Worm (Caenorhabditis elegans) whole organism, L2 larva: ENCODE measurements around the gene gpa-6.

Experiments
- C34F6.9 ChIP-seq: fragments of 150-350 bp; optimal IDR thresholded peaks from 2 replicates; lab custom pipeline; 2014; ENCODE audit warnings: missing biosample characterization, missing genetic modification characterization
- F13H6.1 ChIP-seq: sonication (generic microtip); optimal IDR thresholded peaks from 2 replicates; lab custom pipeline; 2016; ENCODE audit warnings: missing genetic modification characterization, missing compliant biosample characterization
- R02D3.7 ChIP-seq: fragments of 150-350 bp; optimal IDR thresholded peaks from 2 replicates; lab custom pipeline; 2014; ENCODE audit warnings: missing biosample characterization, missing genetic modification characterization
- Y55F3AM.14 ChIP-seq: fragments of 200-800 bp; sonication (Bioruptor generic); optimal IDR thresholded peaks from 2 replicates; lab custom pipeline; 2018; ENCODE audit warnings: mild to moderate bottlenecking, missing genetic modification characterization, missing compliant biosample characterization
- ZK546.5 ChIP-seq: sonication (generic microtip); optimal IDR thresholded peaks from 2 replicates; lab custom pipeline; 2017; ENCODE audit warnings: missing biosample characterization, missing genetic modification characterization
- aly-2 ChIP-seq: fragments of 150-350 bp; optimal IDR thresholded peaks from 2 replicates; lab custom pipeline; 2014; ENCODE audit warnings: missing biosample characterization, missing genetic modification characterization
- ama-1 ChIP-seq: fragments of 150-350 bp; optimal IDR thresholded peaks from 2 replicates; lab custom pipeline; 2018; ENCODE audit warnings: inconsistent platforms
- blmp-1 ChIP-seq: sonication (generic microtip); optimal IDR thresholded peaks from 2 replicates; lab custom pipeline; 2017; ENCODE audit warnings: missing genetic modification characterization, mild to moderate bottlenecking, missing compliant biosample characterization, antibody characterized with exemption, moderate library complexity; ENCODE audit not compliant: insufficient read depth
- ceh-16 ChIP-seq: fragments of 150-350 bp; optimal IDR thresholded peaks from 2 replicates; lab custom pipeline; 2014; ENCODE audit warnings: missing biosample characterization, missing genetic modification characterization
- dmd-4 ChIP-seq: sonication (generic microtip); optimal IDR thresholded peaks from 2 replicates; lab custom pipeline; 2017; ENCODE audit warnings: missing biosample characterization, missing genetic modification characterization
- elt-1 ChIP-seq: fragments of 150-350 bp; optimal IDR thresholded peaks from 2 replicates; lab custom pipeline; 2014; ENCODE audit warnings: missing biosample characterization, missing genetic modification characterization
- elt-3 ChIP-seq: sonication (generic microtip); optimal IDR thresholded peaks from 2 replicates; lab custom pipeline; 2017; ENCODE audit warnings: missing biosample characterization, missing genetic modification characterization
- gmeb-1 ChIP-seq: fragments of 150-350 bp; optimal IDR thresholded peaks from 2 replicates; lab custom pipeline; 2014; ENCODE audit warnings: missing biosample characterization, missing genetic modification characterization
- lsy-2 ChIP-seq, 2 experiments: fragments of 150-350 bp in 1 of 2; sonication (generic microtip) in 1 of 2; optimal IDR thresholded peaks; 2 replicates each; lab custom pipeline; 2014 to 2017; ENCODE audit warnings: missing biosample characterization in 2 of 2, missing genetic modification characterization in 2 of 2
- mab-5 ChIP-seq: fragments of 150-350 bp; optimal IDR thresholded peaks from 2 replicates; lab custom pipeline; 2014; ENCODE audit warnings: missing biosample characterization, missing genetic modification characterization
- mdl-1 ChIP-seq, 2 experiments: fragments of 150-350 bp in 1 of 2; sonication (generic microtip) in 1 of 2; optimal IDR thresholded peaks; 2 replicates each; lab custom pipeline; 2017; ENCODE audit warnings: missing biosample characterization in 2 of 2, missing genetic modification characterization in 2 of 2
- nhr-10 ChIP-seq: sonication (generic microtip); optimal IDR thresholded peaks from 2 replicates; lab custom pipeline; 2017; ENCODE audit warnings: missing biosample characterization, missing genetic modification characterization
- nhr-11 ChIP-seq: fragments of 150-350 bp; optimal IDR thresholded peaks from 2 replicates; lab custom pipeline; 2014; ENCODE audit warnings: missing biosample characterization, missing genetic modification characterization
- nhr-12 ChIP-seq: fragments of 150-350 bp; optimal IDR thresholded peaks from 2 replicates; lab custom pipeline; 2014; ENCODE audit warnings: missing biosample characterization, missing genetic modification characterization
- nhr-129 ChIP-seq: fragments of 150-350 bp; optimal IDR thresholded peaks from 2 replicates; lab custom pipeline; 2014; ENCODE audit warnings: missing biosample characterization, missing genetic modification characterization
- nhr-21 ChIP-seq: fragments of 150-350 bp; optimal IDR thresholded peaks from 2 replicates; lab custom pipeline; 2014; ENCODE audit warnings: missing biosample characterization, missing genetic modification characterization
- nhr-23 ChIP-seq: fragments of 150-350 bp; optimal IDR thresholded peaks from 2 replicates; lab custom pipeline; 2014; ENCODE audit warnings: missing biosample characterization, missing genetic modification reagents, missing genetic modification characterization
- nhr-25 ChIP-seq: fragments of 150-350 bp; sonication (generic microtip); optimal IDR thresholded peaks from 3 replicates; lab custom pipeline; 2014; ENCODE audit warnings: missing biosample characterization, missing genetic modification characterization
- nhr-77 ChIP-seq: fragments of 150-350 bp; optimal IDR thresholded peaks from 2 replicates; lab custom pipeline; 2014; ENCODE audit warnings: missing biosample characterization, missing genetic modification characterization
- peb-1 ChIP-seq: fragments of 150-350 bp; optimal IDR thresholded peaks from 2 replicates; lab custom pipeline; 2014; ENCODE audit warnings: missing biosample characterization, missing genetic modification characterization
- sem-4 ChIP-seq: fragments of 150-350 bp; optimal IDR thresholded peaks from 2 replicates; lab custom pipeline; 2014; ENCODE audit warnings: missing biosample characterization, missing genetic modification reagents, missing genetic modification characterization
- skn-1 ChIP-seq: sonication (generic microtip); optimal IDR thresholded peaks from 2 replicates; lab custom pipeline; 2017; ENCODE audit warnings: missing biosample characterization, missing genetic modification characterization
- sma-3 ChIP-seq: sonication (generic microtip); optimal IDR thresholded peaks from 2 replicates; lab custom pipeline; 2016; ENCODE audit warnings: missing genetic modification reagents, missing genetic modification characterization, missing compliant biosample characterization
- sma-9 ChIP-seq, 2 experiments: fragments of 150-350 bp in 1 of 2; sonication (generic microtip) in 1 of 2; optimal IDR thresholded peaks; 2 replicates each; lab custom pipeline; 2014 to 2016; ENCODE audit warnings: missing genetic modification characterization in 2 of 2, mild to moderate bottlenecking in 1 of 2, missing biosample characterization in 1 of 2, missing compliant biosample characterization in 1 of 2, missing genetic modification reagents in 1 of 2, moderate library complexity in 1 of 2
- snpc-4 ChIP-seq: fragments of 150-350 bp; optimal IDR thresholded peaks from 2 replicates; lab custom pipeline; 2014; ENCODE audit warnings: missing biosample characterization, missing genetic modification characterization
- unc-39 ChIP-seq: fragments of 150-350 bp; optimal IDR thresholded peaks from 2 replicates; lab custom pipeline; 2014; ENCODE audit warnings: missing biosample characterization, missing genetic modification characterization
- unc-55 ChIP-seq: fragments of 150-350 bp; sonication (generic microtip); optimal IDR thresholded peaks from 3 replicates; lab custom pipeline; 2014; ENCODE audit warnings: missing biosample characterization, missing genetic modification reagents, missing genetic modification characterization
- unc-62 ChIP-seq: fragments of 150-350 bp; optimal IDR thresholded peaks from 2 replicates; lab custom pipeline; 2014; ENCODE audit warnings: missing biosample characterization, missing genetic modification reagents, missing genetic modification characterization
- zag-1 ChIP-seq: fragments of 150-350 bp; optimal IDR thresholded peaks from 2 replicates; lab custom pipeline; 2014; ENCODE audit warnings: missing biosample characterization, missing genetic modification characterization
- ztf-1 ChIP-seq: fragments of 200-800 bp; sonication (Bioruptor generic); conservative IDR thresholded peaks from 2 replicates; pipeline ENCODE4 v1.3.6; 2022; ENCODE audit warnings: missing genetic modification characterization, missing compliant biosample characterization
- ztf-11 ChIP-seq: sonication (generic microtip); optimal IDR thresholded peaks from 2 replicates; lab custom pipeline; 2017; ENCODE audit warnings: missing biosample characterization, missing genetic modification characterization
- ztf-4 ChIP-seq: fragments of 150-350 bp; optimal IDR thresholded peaks from 2 replicates; lab custom pipeline; 2014; ENCODE audit warnings: missing biosample characterization, missing genetic modification characterization

Gene gpa-6

DNA sequence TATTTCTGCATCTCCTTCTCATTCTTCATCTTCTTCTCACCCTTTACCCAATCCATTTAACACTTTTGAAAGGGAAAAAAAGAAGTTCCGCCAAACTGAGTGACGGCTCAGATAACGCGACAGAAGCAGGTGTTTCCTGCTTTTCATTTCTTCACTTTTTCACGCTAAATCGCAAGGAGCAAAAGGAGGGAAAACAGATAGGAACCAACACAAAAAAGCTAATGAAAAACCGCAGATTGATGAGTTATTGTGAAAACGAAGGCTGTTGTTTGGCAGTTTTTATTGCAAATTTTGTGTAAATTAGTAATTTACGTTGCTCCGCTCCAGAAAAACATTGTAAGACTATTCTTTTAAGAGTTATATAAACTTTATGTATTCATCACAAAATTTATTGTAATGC, 9.3 kb downstream of the gpa-6 start:
- TF ChIP-seq nhr-129 (tag; lab: Kevin White, UChicago) (peak; percentile 1), R02D3.7 (tag; lab: Kevin White, UChicago) (no peak), elt-3 (tag; lab: Kevin White, UChicago) (no peak), unc-55 (GFP tag; lab: Kevin White, UChicago) (no peak), ztf-4 (tag; lab: Kevin White, UChicago) (no peak), F13H6.1 (tag; lab: Kevin White, UChicago) (peak; percentile 8), nhr-11 (no peak)

DNA sequence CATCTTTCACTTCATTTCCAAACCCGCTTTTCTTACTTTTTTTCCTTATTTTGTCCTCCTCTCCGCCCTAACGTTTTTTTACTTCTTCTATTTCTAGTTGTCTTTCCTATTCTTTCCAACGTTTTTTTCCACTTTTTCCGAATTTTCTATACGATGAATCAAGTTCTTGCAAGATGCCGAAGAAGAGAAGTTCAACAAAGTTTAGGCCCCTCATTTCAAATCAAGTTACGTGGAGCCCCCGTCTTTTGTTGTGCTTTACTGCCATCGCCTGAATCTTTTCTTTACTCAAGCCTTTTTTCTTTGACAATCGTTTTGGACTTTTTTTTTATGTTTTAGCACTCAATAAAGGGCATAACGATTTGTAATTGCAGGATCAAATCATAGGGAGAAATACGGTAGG, 10.4 kb downstream of the gpa-6 start, which contains the start of gene unc-9:
Gene unc-9, plus strand, starts transcription at position 370 of the 400 bp plus-strand sequence.
- TF ChIP-seq nhr-23 (tag; lab: Kevin White, UChicago): no peak
- no peak for TF ChIP-seq dmd-4
- no peak for TF ChIP-seq gmeb-1
- TF ChIP-seq nhr-10: no peak
- TF ChIP-seq sma-9 (GFP tag; optimal IDR thresholded peaks at IDR 0.05; lab: Kevin White, UChicago): no peak
- no peak for TF ChIP-seq sma-9 (tag; optimal IDR thresholded peaks at IDR 0.05; lab: Kevin White, UChicago)
- TF ChIP-seq nhr-12 (tag; lab: Kevin White, UChicago): no peak
- TF ChIP-seq nhr-77: no peak
- TF ChIP-seq sma-3: no peak
- no peak for TF ChIP-seq nhr-129 (tag; lab: Kevin White, UChicago)
- no peak for TF ChIP-seq unc-39 (tag; lab: Kevin White, UChicago)
- no peak for TF ChIP-seq ztf-1 (GFP tag; lab: Robert Waterston, UW)
- no peak for TF ChIP-seq mdl-1 (tag; optimal IDR thresholded peaks at IDR 0.05; lab: Kevin White, UChicago)
- no peak for TF ChIP-seq nhr-21
- TF ChIP-seq zag-1 (tag; lab: Kevin White, UChicago): no peak
- no peak for TF ChIP-seq elt-1 (tag; lab: Kevin White, UChicago)
- no peak for TF ChIP-seq peb-1 (tag; lab: Kevin White, UChicago)
- no peak for TF ChIP-seq ZK546.5 (tag; lab: Kevin White, UChicago)
- TF ChIP-seq C34F6.9 (tag; lab: Kevin White, UChicago): no peak
- no peak for TF ChIP-seq unc-62 (GFP tag; lab: Kevin White, UChicago)
- TF ChIP-seq nhr-25 (tag; lab: Kevin White, UChicago): no peak

DNA sequence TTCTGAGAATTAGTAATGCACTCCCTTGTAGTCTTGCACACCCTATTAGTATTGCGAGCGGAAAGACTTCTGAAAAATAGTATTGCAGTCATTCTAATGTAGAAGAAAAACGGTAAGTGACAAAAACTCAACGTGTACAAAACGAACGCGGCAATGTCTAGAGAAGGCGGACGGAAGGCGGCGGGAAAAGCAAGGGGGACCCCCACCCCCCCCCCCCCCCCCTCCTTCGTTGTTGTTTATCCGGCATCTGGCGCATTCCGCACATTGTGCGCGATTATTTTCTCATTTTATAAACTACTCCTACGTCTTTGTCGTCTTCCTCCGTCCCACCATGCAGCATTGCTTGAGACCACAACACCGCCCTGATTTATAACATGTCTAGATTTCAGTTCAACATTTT, 11.3 kb downstream of the gpa-6 start:
- TF ChIP-seq peb-1 (tag; lab: Kevin White, UChicago) (no peak), elt-3 (tag; lab: Kevin White, UChicago) (no peak), blmp-1 (tag; lab: Kevin White, UChicago) (no peak), ztf-11 (tag; lab: Kevin White, UChicago) (no peak), sma-9 (GFP tag; optimal IDR thresholded peaks at IDR 0.05; lab: Kevin White, UChicago) (no peak), sma-9 (tag; optimal IDR thresholded peaks at IDR 0.05; lab: Kevin White, UChicago) (no peak), dmd-4 (no peak), skn-1 (no peak), lsy-2 (tag; optimal IDR thresholded peaks at IDR 0.05; lab: Kevin White, UChicago) (no peak), ceh-16 (tag; lab: Kevin White, UChicago) (no peak), aly-2 (tag; lab: Kevin White, UChicago) (no peak), snpc-4 (tag; lab: Kevin White, UChicago) (no peak), ZK546.5 (tag; lab: Kevin White, UChicago) (no peak), nhr-77 (no peak), sem-4 (tag; lab: Kevin White, UChicago) (no peak), ama-1 (no peak), nhr-21 (no peak), mdl-1 (tag; optimal IDR thresholded peaks at IDR 0.05; lab: Kevin White, UChicago) (no peak)

DNA sequence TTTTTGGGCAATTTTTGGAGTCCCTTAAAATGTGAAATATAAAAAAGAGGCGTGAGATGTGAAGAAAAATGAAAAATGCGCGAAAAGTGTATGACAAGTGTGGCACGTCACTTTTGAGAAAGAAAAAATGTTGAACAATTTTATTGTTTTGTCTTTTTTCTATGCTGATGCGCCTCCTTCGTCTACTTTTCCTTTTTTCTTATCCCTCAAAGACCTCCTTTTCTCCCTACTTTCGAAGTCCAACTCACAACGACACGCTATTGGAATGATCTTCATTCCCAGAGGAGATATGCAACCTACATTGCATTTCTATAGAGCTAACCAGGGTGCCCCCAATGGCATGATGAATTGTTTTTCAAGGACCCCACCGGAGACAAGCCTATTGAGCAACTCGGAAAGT, 15.0 kb downstream of the gpa-6 start:
- TF ChIP-seq nhr-21: no peak
- TF ChIP-seq C34F6.9 (tag; lab: Kevin White, UChicago): peak; percentile 2
- TF ChIP-seq R02D3.7 (tag; lab: Kevin White, UChicago): no peak
- peak; percentile 30 for TF ChIP-seq zag-1 (tag; lab: Kevin White, UChicago)
- no peak for TF ChIP-seq dmd-4

DNA sequence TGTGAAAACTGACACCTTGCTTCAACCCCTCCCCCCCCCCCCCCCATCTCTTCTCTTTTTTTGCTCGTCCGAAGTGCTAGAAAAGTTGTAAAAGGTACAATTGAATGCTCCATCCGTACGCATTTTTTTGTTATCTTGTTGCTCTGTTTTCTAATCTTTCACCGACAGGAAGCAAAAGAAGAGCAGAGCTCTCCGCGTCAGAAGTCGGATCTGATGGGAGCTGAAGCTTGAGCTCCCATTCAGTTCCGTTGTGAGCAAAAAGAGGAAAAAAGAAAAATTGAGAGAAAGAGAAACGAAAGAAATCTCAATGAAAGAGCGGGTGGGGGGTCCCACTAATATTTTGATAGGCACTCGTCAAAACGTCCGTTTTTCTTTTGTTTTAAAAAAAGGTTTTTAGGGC, 15.9 kb downstream of the gpa-6 start:
- TF ChIP-seq nhr-129 (tag; lab: Kevin White, UChicago): peak; percentile 14
- no peak for TF ChIP-seq unc-62 (GFP tag; lab: Kevin White, UChicago)
- TF ChIP-seq ztf-4 (tag; lab: Kevin White, UChicago): no peak
- TF ChIP-seq nhr-25 (tag; lab: Kevin White, UChicago): no peak
- peak; percentile 66 for TF ChIP-seq Y55F3AM.14 (GFP tag; lab: Kevin White, UChicago)
- no peak for TF ChIP-seq R02D3.7 (tag; lab: Kevin White, UChicago)
- TF ChIP-seq F13H6.1 (tag; lab: Kevin White, UChicago): peak; percentile 12
- no peak for TF ChIP-seq sem-4 (tag; lab: Kevin White, UChicago)
- peak; percentile 18 for TF ChIP-seq C34F6.9 (tag; lab: Kevin White, UChicago)
- no peak for TF ChIP-seq mab-5 (tag; lab: Kevin White, UChicago)
